Fruit fly (Drosophila melanogaster) whole organism, adult: ENCODE measurements around the gene Snoo.
A peak's percentile ranks its signal among the peaks of the same experiment; 100 is the strongest.

Experiments used
- CG33017 ChIP-seq: fragments of 200-800 bp; sonication (Bioruptor generic); optimal IDR thresholded peaks from 2 replicates; lab custom pipeline; 2018; ENCODE audit warnings: missing biosample characterization, mild to moderate bottlenecking, missing genetic modification characterization, moderate library complexity
- Clk ChIP-seq: fragments of 200-800 bp; sonication (Bioruptor generic); optimal IDR thresholded peaks from 2 replicates; lab custom pipeline; 2017; ENCODE audit warnings: missing biosample characterization, missing genetic modification characterization
- cic ChIP-seq: fragments of 200-800 bp; sonication (Bioruptor generic); optimal IDR thresholded peaks from 2 replicates; lab custom pipeline; 2017; ENCODE audit warnings: missing biosample characterization, mild to moderate bottlenecking, missing genetic modification characterization, moderate library complexity
- kay ChIP-seq: fragments of 200-800 bp; sonication (Bioruptor generic); peaks from one replicate; lab custom pipeline; 2016; ENCODE audit warnings: missing biosample characterization, missing genetic modification characterization, borderline replicate concordance
- toe ChIP-seq: fragments of 200-800 bp; sonication (Bioruptor generic); optimal IDR thresholded peaks from 2 replicates; lab custom pipeline; 2016; ENCODE audit warnings: missing biosample characterization, missing genetic modification characterization

DNA sequence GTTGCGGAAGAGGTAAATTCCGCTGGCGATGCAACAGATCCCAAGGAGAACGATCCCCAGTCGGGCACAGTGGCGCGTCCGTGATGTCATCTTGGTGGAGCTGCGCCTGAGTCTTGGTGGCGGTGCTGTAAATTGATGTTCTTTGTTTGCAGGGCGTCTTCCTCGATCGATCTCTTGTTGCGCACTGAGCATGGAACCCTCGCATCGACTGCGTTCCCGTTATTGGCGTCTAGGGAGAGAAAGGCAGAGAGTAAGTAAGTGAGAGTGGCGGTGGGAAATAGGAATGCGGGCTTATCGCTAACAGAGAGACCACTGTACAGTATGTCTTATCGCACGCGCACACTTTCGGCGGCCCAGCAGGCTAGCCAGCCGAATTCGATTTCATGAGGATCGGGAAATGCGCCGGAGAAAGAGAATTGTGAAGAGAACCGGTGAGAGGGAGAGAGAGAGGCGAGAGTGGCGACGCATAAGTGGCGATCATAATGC is 7.4 kb upstream of the Snoo start:
- TF ChIP-seq cic (GFP tag; lab: Kevin White, UChicago) = peak; percentile 27
- no peak for TF ChIP-seq Clk (GFP tag; lab: Kevin White, UChicago)
- no peak for TF ChIP-seq toe (GFP tag; lab: Kevin White, UChicago)
- no peak for TF ChIP-seq kay (GFP tag; lab: Kevin White, UChicago)
- TF ChIP-seq CG33017 (tag; lab: Kevin White, UChicago) = no peak
